Fruit fly (Drosophila melanogaster) whole organism, embryonic: ENCODE measurements around the gene wdb.
A peak's percentile ranks its signal among the peaks of the same experiment; 100 is the strongest.

Source experiments
- CG10654 ChIP-seq: fragments of 200-800 bp; sonication (Bioruptor generic); optimal IDR thresholded peaks from 2 replicates; lab custom pipeline; 2016; ENCODE audit warnings: missing biosample characterization, missing genetic modification characterization
- CG12299 ChIP-seq: fragments of 200-800 bp; sonication (Bioruptor generic); optimal IDR thresholded peaks from 2 replicates; lab custom pipeline; 2018; ENCODE audit warnings: missing biosample characterization, mild to moderate bottlenecking, missing genetic modification characterization
- CG17568 ChIP-seq: fragments of 200-800 bp; sonication (Bioruptor generic); optimal IDR thresholded peaks from 2 replicates; lab custom pipeline; 2018; ENCODE audit warnings: missing biosample characterization, mild to moderate bottlenecking, missing genetic modification characterization, moderate library complexity
- CG31224 ChIP-seq: fragments of 200-800 bp; sonication (Bioruptor generic); IDR thresholded peaks from 2 replicates; pipeline ENCODE4 v1.3.6; 2022; ENCODE audit warnings: missing biosample characterization, missing genetic modification characterization
- CG3838 ChIP-seq: fragments of 200-800 bp; sonication (Bioruptor generic); optimal IDR thresholded peaks from 3 replicates; lab custom pipeline; 2016; ENCODE audit warnings: missing biosample characterization, missing genetic modification characterization
- CG7556 ChIP-seq: fragments of 200-800 bp; sonication (Bioruptor generic); optimal IDR thresholded peaks from 2 replicates; lab custom pipeline; 2017; ENCODE audit warnings: missing biosample characterization, mild to moderate bottlenecking, missing genetic modification characterization
- ERR ChIP-seq: fragments of 200-800 bp; sonication (Bioruptor generic); optimal IDR thresholded peaks from 2 replicates; lab custom pipeline; 2016; ENCODE audit warnings: missing biosample characterization, missing genetic modification characterization
- danr ChIP-seq: fragments of 200-800 bp; sonication (Bioruptor generic); IDR thresholded peaks from 2 replicates; pipeline ENCODE4 v1.3.6; 2022; ENCODE audit warnings: missing biosample characterization, missing genetic modification characterization
- dmrt11E ChIP-seq: fragments of 200-800 bp; sonication (Bioruptor generic); optimal IDR thresholded peaks from 3 replicates; lab custom pipeline; 2018; ENCODE audit warnings: missing biosample characterization, mild to moderate bottlenecking, missing genetic modification characterization, moderate library complexity
- fu2 ChIP-seq: fragments of 200-800 bp; sonication (Bioruptor generic); optimal IDR thresholded peaks from 2 replicates; lab custom pipeline; 2016; ENCODE audit warnings: missing biosample characterization, missing genetic modification characterization
- jumu ChIP-seq: fragments of 200-800 bp; sonication (Bioruptor generic); optimal IDR thresholded peaks from 3 replicates; lab custom pipeline; 2016; ENCODE audit warnings: missing biosample characterization, missing genetic modification characterization
- luna ChIP-seq: fragments of 200-800 bp; sonication (Bioruptor generic); optimal IDR thresholded peaks from 2 replicates; lab custom pipeline; 2016; ENCODE audit warnings: missing biosample characterization, missing genetic modification characterization
- prd ChIP-seq, 3 experiments: fragments of >200 bp in 2 of 3; fragments of 200-800 bp in 1 of 3; sonication (Bioruptor generic) in 1 of 3; optimal IDR thresholded peaks in 2 of 3; IDR thresholded peaks in 1 of 3; 2 replicates in 2 of 3; 3 replicates in 1 of 3; pipeline versions ENCODE4 v1.3.6 to Lab custom; 2017 to 2022; ENCODE audit warnings: missing biosample characterization in 1 of 3, missing genetic modification characterization in 1 of 3
- tll ChIP-seq, 2 experiments: fragments of 200-800 bp in 1 of 2; fragments of >200 bp in 1 of 2; sonication (Bioruptor generic) in 1 of 2; optimal IDR thresholded peaks; 2 replicates each; lab custom pipeline; 2017 to 2019; ENCODE audit warnings: missing biosample characterization in 2 of 2, missing genetic modification characterization in 2 of 2, mild to moderate bottlenecking in 1 of 2, moderate library complexity in 1 of 2

DNA sequence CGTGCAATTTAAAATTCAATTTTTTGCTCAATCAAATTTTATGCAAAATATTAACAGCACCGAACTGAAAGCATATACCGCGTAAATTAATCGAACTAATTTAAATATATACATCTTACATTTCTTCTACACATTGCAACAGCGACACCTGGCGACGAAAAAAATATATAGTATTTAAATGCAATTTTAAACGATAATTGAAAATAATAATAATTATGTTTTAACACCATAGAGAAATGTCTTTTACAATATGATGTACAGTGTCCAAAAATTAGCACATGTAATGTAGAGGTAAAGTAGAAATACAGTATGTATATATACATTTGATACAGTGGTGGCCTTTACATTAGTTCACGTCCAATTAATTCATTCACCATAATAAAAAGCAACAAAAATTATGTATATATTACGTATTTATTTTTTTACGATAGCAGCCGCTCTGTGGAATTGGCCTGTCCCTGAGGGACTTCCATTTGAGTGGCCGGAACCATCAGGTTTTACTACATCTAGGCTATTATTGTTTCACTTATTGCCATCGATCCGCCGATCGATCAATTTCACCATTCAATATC lies 34.6 kb downstream of the wdb start:
- no peak for TF ChIP-seq CG3838 (GFP tag; lab: Kevin White, UChicago)
- TF ChIP-seq ERR (GFP tag; lab: Kevin White, UChicago): no peak
- no peak for TF ChIP-seq prd (optimal IDR thresholded peaks at IDR 0.05; lab: Kevin White, UChicago)
- TF ChIP-seq prd (GFP tag; IDR thresholded peaks at IDR 0.05; lab: Robert Waterston, UW): 0 out of 3 replicates have a peak, but pooled peaks have one; percentile 6
- TF ChIP-seq CG31224 (GFP tag; lab: Robert Waterston, UW): no peak
- TF ChIP-seq jumu (GFP tag; lab: Kevin White, UChicago): no peak
- no peak for TF ChIP-seq CG7556 (GFP tag; lab: Kevin White, UChicago)
- TF ChIP-seq fu2: no peak
- no peak for TF ChIP-seq CG12299 (tag; lab: Kevin White, UChicago)
- TF ChIP-seq CG10654 (GFP tag; lab: Kevin White, UChicago): no peak
- no peak for TF ChIP-seq danr (GFP tag; lab: Robert Waterston, UW)
- no peak for TF ChIP-seq CG17568
- no peak for TF ChIP-seq luna
- no peak for TF ChIP-seq tll (GFP tag; optimal IDR thresholded peaks at IDR 0.05; lab: Kevin White, UChicago)
- no peak for TF ChIP-seq dmrt11E
